Fruit fly (Drosophila melanogaster): Measurements from ENCODE around the gene CG33252.

The CG33252 gene

DNA sequence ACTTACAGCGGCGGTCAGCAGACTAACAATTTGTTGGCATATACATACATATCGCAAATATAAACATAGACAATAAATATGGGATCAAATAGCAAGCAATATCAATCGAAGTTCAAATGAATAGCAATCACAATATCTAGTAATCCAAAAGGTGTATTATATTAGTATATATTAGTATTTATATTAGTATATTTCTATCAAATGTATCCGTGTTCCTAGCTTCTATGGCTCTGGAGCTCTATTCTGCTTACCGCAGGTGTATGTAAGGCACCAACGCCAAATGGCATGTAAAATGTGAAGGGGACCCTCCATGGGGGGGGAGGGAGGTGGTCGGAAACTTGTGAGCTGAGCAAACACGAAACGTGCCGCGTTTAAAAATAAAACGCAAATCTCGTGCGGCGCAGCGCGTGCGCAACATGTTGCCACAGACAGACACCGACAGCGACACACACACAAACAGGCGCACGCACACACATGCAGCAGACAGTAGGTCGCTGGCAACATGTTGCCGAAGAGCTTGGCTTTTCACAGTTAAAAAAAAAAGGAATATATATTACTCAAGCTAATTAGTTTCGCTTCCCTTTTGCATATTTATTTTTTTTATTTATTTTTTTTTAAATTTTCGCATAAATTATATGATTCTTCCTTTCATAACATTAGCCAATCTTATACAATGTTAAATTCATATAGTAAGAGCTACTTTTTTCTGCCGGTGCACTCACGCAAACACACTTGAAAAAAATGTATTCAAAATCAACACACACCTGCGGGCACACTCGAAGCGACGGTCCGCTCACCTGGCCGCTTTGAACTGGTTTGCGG is 33.7 kb upstream of the CG33252 start (continued):
- peak; percentile 85 for TF ChIP-seq Awh (GFP tag; IDR thresholded peaks at IDR 0.05)
- no peak for TF ChIP-seq Dref (GFP tag; IDR thresholded peaks at IDR 0.05)
- TF ChIP-seq CG17361 (GFP tag; IDR thresholded peaks at IDR 0.05) = peak; percentile 72
- TF ChIP-seq CG3995 (GFP tag; optimal IDR thresholded peaks at IDR 0.05) = no peak
- TF ChIP-seq CG17802 (tag; optimal IDR thresholded peaks at IDR 0.05) = peak; percentile 35
- peak; percentile 63; the same call in 1 of the 2 replicates for TF ChIP-seq CG6272 (GFP tag; IDR thresholded peaks at IDR 0.05)
- TF ChIP-seq Meics (GFP tag; optimal IDR thresholded peaks at IDR 0.05) = peak; percentile 67
- TF ChIP-seq CG18476 (GFP tag; optimal IDR thresholded peaks at IDR 0.05) = peak; percentile 55
- TF ChIP-seq Sox102F (GFP tag; optimal IDR thresholded peaks at IDR 0.05) = peak; percentile 69
- TF ChIP-seq salm (tag; optimal IDR thresholded peaks at IDR 0.05) = peak; percentile 49
- TF ChIP-seq onecut (GFP tag; IDR thresholded peaks at IDR 0.05) = peak; percentile 35
- TF ChIP-seq zen (tag; optimal IDR thresholded peaks at IDR 0.05) = peak; percentile 26
- TF ChIP-seq CG6854 (GFP tag; optimal IDR thresholded peaks at IDR 0.05) = no peak
- peak; percentile 80 for TF ChIP-seq Vsx1 (GFP tag; optimal IDR thresholded peaks at IDR 0.05)
- TF ChIP-seq CG2712 (tag; optimal IDR thresholded peaks at IDR 0.05) = peak; percentile 72
- peak; percentile 88 for TF ChIP-seq Drgx (GFP tag; IDR thresholded peaks at IDR 0.05)
- peak; percentile 42 for TF ChIP-seq CG12299 (tag; optimal IDR thresholded peaks at IDR 0.05)
- no peak for TF ChIP-seq eyg (GFP tag; optimal IDR thresholded peaks at IDR 0.05)
- TF ChIP-seq CG16863 (GFP tag; optimal IDR thresholded peaks at IDR 0.05) = peak; percentile 6
- peak; percentile 9 for TF ChIP-seq lbe (GFP tag; optimal IDR thresholded peaks at IDR 0.05)
- peak; percentile 57 for TF ChIP-seq CG2120 (GFP tag; optimal IDR thresholded peaks at IDR 0.05)
- TF ChIP-seq odd (GFP tag; optimal IDR thresholded peaks at IDR 0.05) = peak; percentile 39
- no peak for TF ChIP-seq toy (GFP tag; IDR thresholded peaks at IDR 0.05)
- no peak for TF ChIP-seq YL-1 (GFP tag; optimal IDR thresholded peaks at IDR 0.05)
- peak; percentile 86 for TF ChIP-seq CG32767 (GFP tag; IDR thresholded peaks at IDR 0.05)
- TF ChIP-seq Six4 (GFP tag; optimal IDR thresholded peaks at IDR 0.05) = peak; percentile 18
- no peak for TF ChIP-seq bigmax (GFP tag; optimal IDR thresholded peaks at IDR 0.05)
- TF ChIP-seq CG9437 (GFP tag; optimal IDR thresholded peaks at IDR 0.05) = peak; percentile 46
- TF ChIP-seq Lim3 (GFP tag; IDR thresholded peaks at IDR 0.05) = 0 out of 2 replicates have a peak, but pooled peaks have one; percentile 34
- TF ChIP-seq Hr78 (GFP tag; optimal IDR thresholded peaks at IDR 0.05) = no peak
- peak; percentile 63; the same call in 1 of the 3 replicates for TF ChIP-seq gce (GFP tag; IDR thresholded peaks at IDR 0.05)
- TF ChIP-seq CG34422 (GFP tag; IDR thresholded peaks at IDR 0.05) = peak; percentile 41; the same call in 1 of the 3 replicates
- peak in 1 of 2 experiments; percentile 64 for TF ChIP-seq eve (GFP tag; optimal IDR thresholded peaks at IDR 0.05)
- TF ChIP-seq sens-2 (GFP tag; IDR thresholded peaks at IDR 0.05) = no peak
- no peak for TF ChIP-seq nerfin-2 (GFP tag; IDR thresholded peaks at IDR 0.05; ENCODE audit: partially characterized antibody)
- peak; percentile 17; the same call in 1 of the 4 replicates for TF ChIP-seq Gug (GFP tag; IDR thresholded peaks at IDR 0.05)
- TF ChIP-seq gt (GFP tag; IDR thresholded peaks at IDR 0.05) = peak; percentile 44; the same call in 1 of the 2 replicates
- no peak for TF ChIP-seq CG17912 (GFP tag; optimal IDR thresholded peaks at IDR 0.05)
- TF ChIP-seq insv (GFP tag; optimal IDR thresholded peaks at IDR 0.05) = no peak
- TF ChIP-seq Sox100B (GFP tag; optimal IDR thresholded peaks at IDR 0.05) = peak; percentile 70
- peak; percentile 48 for TF ChIP-seq ap (GFP tag; IDR thresholded peaks at IDR 0.05)
- no peak for TF ChIP-seq usp (GFP tag; optimal IDR thresholded peaks at IDR 0.05)
- TF ChIP-seq Dfd (GFP tag; optimal IDR thresholded peaks at IDR 0.05) = no peak
- TF ChIP-seq CkIIα-i1 (GFP tag; IDR thresholded peaks at IDR 0.05) = no peak
- TF ChIP-seq BtbVII (GFP tag; optimal IDR thresholded peaks at IDR 0.05) = peak; percentile 42
- peak; percentile 55 for TF ChIP-seq CG12659 (GFP tag; optimal IDR thresholded peaks at IDR 0.05)
- TF ChIP-seq Nf-YC (tag; optimal IDR thresholded peaks at IDR 0.05) = peak; percentile 35
- TF ChIP-seq Pdp1 (GFP tag; optimal IDR thresholded peaks at IDR 0.05) = peak; percentile 25 to 30
- no peak for TF ChIP-seq ham (GFP tag; IDR thresholded peaks at IDR 0.05)

Data from whole organism, embryonic.